Worm (Caenorhabditis elegans): ENCODE results near the gene scl-18.

DNA sequence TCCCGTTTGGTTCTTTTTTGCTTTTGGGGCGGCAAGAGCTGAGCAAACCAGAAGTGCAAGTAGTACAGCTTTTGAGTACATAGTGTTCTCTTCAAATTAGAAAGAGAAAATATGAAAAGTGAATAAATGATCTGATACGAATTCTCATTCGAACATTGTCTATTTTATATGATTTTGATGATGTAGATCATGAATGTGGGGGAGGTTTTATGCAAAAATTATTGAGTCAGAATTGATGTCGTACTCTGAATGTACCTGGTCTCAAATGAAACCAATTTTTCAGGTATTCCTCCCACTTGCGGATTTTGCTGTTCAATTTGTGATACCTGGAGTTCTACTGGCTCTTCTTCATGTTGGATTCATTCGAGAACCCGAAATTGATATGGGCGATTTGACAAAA is 14.0 kb downstream of the scl-18 start, which contains the start of gene K01A6.4:
- TF ChIP-seq B0261.1 (tag; optimal IDR thresholded peaks at IDR 0.05) (no peak), dpl-1 (GFP tag; optimal IDR thresholded peaks at IDR 0.05) (no peak), nhr-120 (GFP tag; IDR thresholded peaks at IDR 0.05) (no peak), madf-8 (GFP tag; conservative IDR thresholded peaks at IDR 0.05) (no peak), let-526 (GFP tag; IDR thresholded peaks at IDR 0.05) (no peak)

All from whole organism, young adult.